Worm (Caenorhabditis elegans) whole organism, young adult: ENCODE measurements around the gene W09G12.6.
A peak's percentile ranks its signal among the peaks of the same experiment; 100 is the strongest.

Experiments used
- B0019.2 ChIP-seq: fragments of 200-800 bp; sonication (Bioruptor generic); conservative IDR thresholded peaks from 2 replicates; pipeline ENCODE4 v1.3.6; 2022; ENCODE audit warnings: missing genetic modification reagents, missing genetic modification characterization, missing compliant biosample characterization
- B0035.1 ChIP-seq: sonication (generic microtip); optimal IDR thresholded peaks from 2 replicates; lab custom pipeline; 2016; ENCODE audit warnings: missing genetic modification characterization, mild to moderate bottlenecking, missing compliant biosample characterization, missing genotype, missing genetic modification reagents
- B0261.1 ChIP-seq: sonication (generic microtip); optimal IDR thresholded peaks from 2 replicates; lab custom pipeline; 2016; ENCODE audit warnings: mild to moderate bottlenecking, missing genetic modification characterization, moderate library complexity, missing compliant biosample characterization
- F10E7.11 ChIP-seq: sonication (generic microtip); optimal IDR thresholded peaks from 2 replicates; lab custom pipeline; 2017; ENCODE audit warnings: mild to moderate bottlenecking, missing genetic modification characterization, moderate library complexity, missing compliant biosample characterization
- F22D6.2 ChIP-seq: sonication (generic microtip); optimal IDR thresholded peaks from 2 replicates; lab custom pipeline; 2016; ENCODE audit warnings: mild to moderate bottlenecking, missing genetic modification characterization, missing compliant biosample characterization
- F33H1.4 ChIP-seq: fragments of 200-800 bp; sonication (Bioruptor generic); IDR thresholded peaks from 2 replicates; pipeline ENCODE4 v1.3.6; 2022; ENCODE audit warnings: missing genetic modification reagents, missing genetic modification characterization, missing compliant biosample characterization
- K11D2.4 ChIP-seq: fragments of 200-800 bp; sonication (Bioruptor generic); IDR thresholded peaks from 2 replicates; pipeline ENCODE4 v1.3.6; 2022; ENCODE audit warnings: missing genetic modification reagents, missing genetic modification characterization, missing compliant biosample characterization
- T07F8.4 ChIP-seq: sonication (generic microtip); optimal IDR thresholded peaks from 2 replicates; lab custom pipeline; 2016; ENCODE audit warnings: mild to moderate bottlenecking, missing genetic modification characterization, moderate library complexity, missing compliant biosample characterization
- Y67H2A.10 ChIP-seq: fragments of 200-800 bp; sonication (Bioruptor generic); conservative IDR thresholded peaks from 2 replicates; pipeline ENCODE4 v1.3.6; 2022; ENCODE audit warnings: missing genetic modification reagents, missing genetic modification characterization, missing compliant biosample characterization
- Y79H2A.3 ChIP-seq: fragments of 200-800 bp; sonication (Bioruptor generic); conservative IDR thresholded peaks from 2 replicates; pipeline ENCODE4 v1.3.6; 2022; ENCODE audit warnings: missing genetic modification reagents, missing genetic modification characterization, missing compliant biosample characterization
- Y95B8A.8 ChIP-seq: fragments of 200-800 bp; sonication (Bioruptor generic); IDR thresholded peaks from 2 replicates; pipeline ENCODE4 v1.3.6; 2022; ENCODE audit warnings: missing genetic modification reagents, missing genetic modification characterization, missing compliant biosample characterization
- ama-1 ChIP-seq, 3 experiments: fragments of 150-350 bp in 1 of 3; sonication (generic microtip) in 2 of 3; optimal IDR thresholded peaks; 2 replicates each; lab custom pipeline; 2014 to 2018; ENCODE audit warnings: missing biosample characterization in 2 of 3, missing genetic modification characterization in 2 of 3, missing genetic modification reagents in 2 of 3
- attf-3 ChIP-seq: fragments of 200-800 bp; sonication (Bioruptor generic); conservative IDR thresholded peaks from 2 replicates; pipeline ENCODE4 v1.3.6; 2022; ENCODE audit warnings: missing genetic modification reagents, missing genetic modification characterization, missing compliant biosample characterization
- attf-6 ChIP-seq: fragments of 200-800 bp; sonication (Bioruptor generic); IDR thresholded peaks from 2 replicates; pipeline ENCODE4 v1.3.6; 2022; ENCODE audit warnings: missing genetic modification reagents, missing genetic modification characterization, missing compliant biosample characterization
- cebp-1 ChIP-seq, 2 experiments: fragments of 200-800 bp in 1 of 2; sonication (Bioruptor generic) in 1 of 2; sonication (generic microtip) in 1 of 2; IDR thresholded peaks in 1 of 2; optimal IDR thresholded peaks in 1 of 2; 2 replicates each; pipeline versions ENCODE4 v1.3.6 to Lab custom; 2017 to 2022; ENCODE audit warnings: missing compliant biosample characterization in 2 of 2, missing genetic modification characterization in 2 of 2, mild to moderate bottlenecking in 1 of 2, missing genetic modification reagents in 1 of 2, moderate library complexity in 1 of 2
- cebp-2 ChIP-seq: fragments of 200-800 bp; sonication (Bioruptor generic); IDR thresholded peaks from 2 replicates; pipeline ENCODE4 v1.3.6; 2022; ENCODE audit warnings: missing genetic modification characterization, missing compliant biosample characterization
- ceh-91 ChIP-seq: fragments of 200-800 bp; sonication (Bioruptor generic); IDR thresholded peaks from 2 replicates; pipeline ENCODE4 v1.3.6; 2022; ENCODE audit warnings: missing genetic modification reagents, missing genetic modification characterization, missing compliant biosample characterization
- egrh-3 ChIP-seq: fragments of 200-800 bp; sonication (Bioruptor generic); IDR thresholded peaks from 2 replicates; pipeline ENCODE4 v1.3.6; 2022; ENCODE audit warnings: missing genetic modification reagents, missing genetic modification characterization, missing compliant biosample characterization
- ets-4 ChIP-seq: fragments of 200-800 bp; sonication (Bioruptor generic); optimal IDR thresholded peaks from 2 replicates; lab custom pipeline; 2018; ENCODE audit warnings: mild to moderate bottlenecking, missing genetic modification characterization, missing compliant biosample characterization
- gei-17 ChIP-seq: fragments of 200-800 bp; sonication (Bioruptor generic); optimal IDR thresholded peaks from 2 replicates; lab custom pipeline; 2018; ENCODE audit warnings: mild to moderate bottlenecking, missing genetic modification characterization, missing compliant biosample characterization
- hlh-12 ChIP-seq: sonication (generic microtip); optimal IDR thresholded peaks from 2 replicates; lab custom pipeline; 2016; ENCODE audit warnings: missing genetic modification characterization, missing compliant biosample characterization
- hmg-1.2 ChIP-seq: fragments of 200-800 bp; sonication (Bioruptor generic); IDR thresholded peaks from 2 replicates; pipeline ENCODE4 v1.3.6; 2022; ENCODE audit warnings: missing genetic modification reagents, missing genetic modification characterization, missing compliant biosample characterization
- hmg-20 ChIP-seq: fragments of 200-800 bp; sonication (Bioruptor generic); IDR thresholded peaks from 2 replicates; pipeline ENCODE4 v1.3.6; 2022; ENCODE audit warnings: missing genetic modification reagents, missing genetic modification characterization, missing compliant biosample characterization
- lin-35 ChIP-seq, 3 experiments: fragments of 150-350 bp in 2 of 3; sonication (generic microtip) in 1 of 3; optimal IDR thresholded peaks; 2 replicates each; lab custom pipeline; 2014 to 2018; ENCODE audit warnings: missing biosample characterization in 3 of 3, missing genetic modification characterization in 3 of 3, missing genetic modification reagents in 3 of 3
- madf-8 ChIP-seq: fragments of 200-800 bp; sonication (Bioruptor generic); conservative IDR thresholded peaks from 2 replicates; pipeline ENCODE4 v1.3.6; 2022; ENCODE audit warnings: missing genetic modification reagents, missing genetic modification characterization, missing compliant biosample characterization
- nhr-179 ChIP-seq: sonication (generic microtip); optimal IDR thresholded peaks from 2 replicates; lab custom pipeline; 2016; ENCODE audit warnings: mild to moderate bottlenecking, missing genetic modification characterization, missing compliant biosample characterization
- nhr-80 ChIP-seq: sonication (generic microtip); optimal IDR thresholded peaks from 2 replicates; lab custom pipeline; 2016; ENCODE audit warnings: missing genetic modification characterization, missing compliant biosample characterization
- rec-8 ChIP-seq, 2 experiments: sonication (generic microtip); optimal IDR thresholded peaks; 2 replicates each; lab custom pipeline; 2016; ENCODE audit warnings: mild to moderate bottlenecking in 2 of 2, missing genetic modification characterization in 2 of 2, missing genetic modification reagents in 2 of 2, missing genotype in 2 of 2, missing biosample characterization in 1 of 2, missing compliant biosample characterization in 1 of 2, moderate library complexity in 1 of 2
- sdz-38 ChIP-seq: sonication (generic microtip); optimal IDR thresholded peaks from 2 replicates; lab custom pipeline; 2016; ENCODE audit warnings: missing genotype, missing genetic modification characterization, missing compliant biosample characterization
- snpc-4 ChIP-seq, 5 experiments: fragments of 150-350 bp in 1 of 5; sonication (generic microtip) in 4 of 5; optimal IDR thresholded peaks; 2 replicates each; lab custom pipeline; 2014 to 2018; ENCODE audit warnings: missing genetic modification characterization in 5 of 5, missing biosample characterization in 3 of 5, antibody characterized with exemption in 2 of 5, mild to moderate bottlenecking in 2 of 5, missing compliant biosample characterization in 2 of 5, missing genotype in 2 of 5, moderate library complexity in 2 of 5, missing genetic modification reagents in 1 of 5
- ztf-22 ChIP-seq: fragments of 200-800 bp; sonication (Bioruptor generic); optimal IDR thresholded peaks from 2 replicates; lab custom pipeline; 2018; ENCODE audit warnings: mild to moderate bottlenecking, missing genetic modification characterization, moderate library complexity, missing compliant biosample characterization
- ztf-26 ChIP-seq: sonication (generic microtip); optimal IDR thresholded peaks from 2 replicates; lab custom pipeline; 2017; ENCODE audit warnings: missing genetic modification characterization, missing compliant biosample characterization

W09G12.6 gene

DNA sequence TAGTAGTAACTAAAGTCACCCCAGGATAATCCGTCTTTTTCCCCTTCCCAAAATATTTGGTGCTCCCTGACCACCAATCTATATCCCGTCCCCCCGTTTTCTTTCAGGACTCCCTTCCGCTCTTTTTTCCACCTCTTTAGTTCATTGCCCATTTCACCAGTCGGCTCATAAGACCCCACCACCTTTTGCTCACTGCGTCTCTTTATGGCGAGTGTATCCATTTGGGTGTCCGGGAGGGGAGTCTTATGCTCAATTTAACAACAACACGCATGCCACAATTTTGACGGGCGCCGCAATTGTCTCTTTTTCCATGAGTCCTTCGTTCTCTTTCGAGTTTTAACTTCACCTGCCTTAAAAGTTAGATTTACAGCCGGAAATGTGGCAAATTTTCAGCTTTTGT lies 18.5 kb upstream of the W09G12.6 start:
- TF ChIP-seq K11D2.4 (GFP tag; lab: Robert Waterston, UW): no peak
- TF ChIP-seq attf-3 (GFP tag; lab: Robert Waterston, UW): no peak
- TF ChIP-seq Y79H2A.3: no peak
- no peak for TF ChIP-seq sdz-38 (tag; lab: Kevin White, UChicago)
- TF ChIP-seq madf-8 (GFP tag; lab: Robert Waterston, UW): no peak
- TF ChIP-seq ztf-26 (tag; lab: Kevin White, UChicago): no peak
- TF ChIP-seq B0019.2: no peak

DNA sequence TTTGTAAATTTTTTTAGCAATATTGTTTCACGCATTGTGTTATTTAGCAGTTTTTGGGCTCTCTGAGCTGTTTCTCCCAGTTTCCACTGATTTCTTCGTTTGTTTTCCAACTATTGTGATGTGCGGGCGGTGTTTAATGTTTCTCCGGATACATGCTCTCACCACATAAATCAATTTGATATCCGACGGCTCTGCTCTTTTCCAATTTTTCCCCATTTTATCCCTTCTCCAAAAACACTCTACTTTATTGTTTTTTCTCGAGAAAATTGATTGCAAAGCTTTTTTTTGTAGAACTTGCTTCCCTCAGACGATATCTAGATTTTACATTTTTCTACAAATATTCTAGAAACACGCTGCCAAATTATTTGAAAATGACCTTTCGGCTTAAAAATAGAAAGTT lies 16.2 kb upstream of the W09G12.6 start:
- TF ChIP-seq gei-17 (GFP tag; lab: Kevin White, UChicago) (no peak), ztf-22 (GFP tag; lab: Kevin White, UChicago) (no peak), B0035.1 (tag; lab: Kevin White, UChicago) (no peak), snpc-4 (GFP tag; optimal IDR thresholded peaks at IDR 0.05; lab: Kevin White, UChicago) (no peak), snpc-4 (tag; optimal IDR thresholded peaks at IDR 0.05; lab: Kevin White, UChicago) (no peak), rec-8 (tag; optimal IDR thresholded peaks at IDR 0.05; lab: Kevin White, UChicago) (no peak), egrh-3 (no peak), cebp-1 (GFP tag; IDR thresholded peaks at IDR 0.05; lab: Robert Waterston, UW) (no peak), cebp-1 (tag; optimal IDR thresholded peaks at IDR 0.05; lab: Kevin White, UChicago) (no peak), ets-4 (GFP tag; lab: Kevin White, UChicago) (no peak), hlh-12 (tag; lab: Kevin White, UChicago) (no peak), attf-6 (GFP tag; lab: Robert Waterston, UW) (no peak)

ce11 chrIV:1216290-1216689 lies 15.4 kb upstream of the W09G12.6 start, which contains the start of gene W09G12.9:
Gene W09G12.9 (plus strand): TSS chrIV:1216590.
- TF ChIP-seq ceh-91 (GFP tag; lab: Robert Waterston, UW) (no peak), nhr-80 (peak; percentile 40), Y79H2A.3 (no peak), F10E7.11 (tag; lab: Kevin White, UChicago) (no peak), snpc-4 (GFP tag; optimal IDR thresholded peaks at IDR 0.05; lab: Kevin White, UChicago) (no peak), snpc-4 (tag; optimal IDR thresholded peaks at IDR 0.05; lab: Kevin White, UChicago) (no peak), K11D2.4 (GFP tag; lab: Robert Waterston, UW) (no peak), B0261.1 (tag; lab: Kevin White, UChicago) (no peak), F33H1.4 (GFP tag; lab: Robert Waterston, UW) (no peak)

ce11 chrIV:1221167-1221566 lies 10.5 kb upstream of the W09G12.6 start, which contains the start of gene W09G12.10:
Gene W09G12.10 (minus strand): TSS chrIV:1221287.
- peak; percentile 81 for TF ChIP-seq hmg-1.2 (GFP tag; lab: Robert Waterston, UW)
- no peak for TF ChIP-seq hmg-20 (GFP tag; lab: Robert Waterston, UW)

DNA sequence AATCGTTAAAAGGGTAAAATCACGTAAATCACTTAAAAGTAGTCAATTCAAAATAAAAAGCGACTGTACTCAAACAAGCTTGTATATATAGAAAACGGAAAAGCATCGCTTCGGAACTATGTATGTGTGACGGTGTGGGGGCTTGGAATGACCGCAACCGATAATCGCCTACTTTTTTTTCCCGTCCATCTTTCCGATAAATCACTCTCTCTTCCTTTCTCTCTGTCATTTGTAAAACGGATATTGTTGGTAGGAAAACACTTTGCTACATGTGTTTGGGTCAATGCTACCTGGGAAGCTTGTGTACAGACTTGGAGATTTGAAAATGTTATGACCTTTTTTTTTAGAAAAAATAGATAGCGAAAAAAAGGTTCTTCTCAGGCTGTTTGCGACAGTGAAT lies 6.9 kb upstream of the W09G12.6 start:
- no peak for TF ChIP-seq F22D6.2
- TF ChIP-seq Y95B8A.8 (GFP tag; lab: Robert Waterston, UW): no peak
- TF ChIP-seq cebp-2 (GFP tag; lab: Robert Waterston, UW): no peak
- no peak for TF ChIP-seq lin-35 (GFP tag; optimal IDR thresholded peaks at IDR 0.05; lab: Kevin White, UChicago)
- TF ChIP-seq ama-1 (optimal IDR thresholded peaks at IDR 0.05; lab: Kevin White, UChicago): no peak
- TF ChIP-seq ama-1 (GFP tag; optimal IDR thresholded peaks at IDR 0.05; lab: Kevin White, UChicago): no peak
- TF ChIP-seq ets-4 (GFP tag; lab: Kevin White, UChicago): no peak
- TF ChIP-seq T07F8.4 (tag; lab: Kevin White, UChicago): no peak
- TF ChIP-seq Y67H2A.10: no peak
- no peak for TF ChIP-seq nhr-179 (tag; lab: Kevin White, UChicago)
